Fruit fly (Drosophila melanogaster): ENCODE results near the gene alphaTub84B.

alphaTub84B gene

dm6 chr3R:7137207-7137606, 50.8 kb downstream of the alphaTub84B start:
- TF ChIP-seq fru (GFP tag; optimal IDR thresholded peaks at IDR 0.05): no peak
- no peak for TF ChIP-seq N (GFP tag; optimal IDR thresholded peaks at IDR 0.05)
- TF ChIP-seq Dif (GFP tag; optimal IDR thresholded peaks at IDR 0.05; ENCODE audit: partially characterized antibody): no peak
- TF ChIP-seq GATAd (GFP tag; optimal IDR thresholded peaks at IDR 0.05): no peak

dm6 chr3R:7138058-7138457, 51.7 kb downstream of the alphaTub84B start:
- TF ChIP-seq Rel (GFP tag; optimal IDR thresholded peaks at IDR 0.05) (no peak), Rel (tag; optimal IDR thresholded peaks at IDR 0.05) (no peak), fru (GFP tag; optimal IDR thresholded peaks at IDR 0.05) (no peak), ey (GFP tag; optimal IDR thresholded peaks at IDR 0.05) (no peak), dsf (GFP tag; optimal IDR thresholded peaks at IDR 0.05; ENCODE audit: borderline replicate concordance) (no peak), usp (GFP tag; optimal IDR thresholded peaks at IDR 0.05) (no peak), sage (GFP tag; optimal IDR thresholded peaks at IDR 0.05) (no peak), Dif (GFP tag; optimal IDR thresholded peaks at IDR 0.05; ENCODE audit: partially characterized antibody) (no peak), Dfd (GFP tag; optimal IDR thresholded peaks at IDR 0.05) (no peak), dmrt93B (GFP tag; optimal IDR thresholded peaks at IDR 0.05) (no peak), CrebA (GFP tag; optimal IDR thresholded peaks at IDR 0.05; ENCODE audit: borderline replicate concordance) (no peak), CG32264 (GFP tag; optimal IDR thresholded peaks at IDR 0.05) (no peak), sv (GFP tag; optimal IDR thresholded peaks at IDR 0.05) (no peak), Jra (GFP tag; optimal IDR thresholded peaks at IDR 0.05) (no peak), tai (GFP tag; optimal IDR thresholded peaks at IDR 0.05) (no peak), brk (GFP tag; optimal IDR thresholded peaks at IDR 0.05) (no peak), psq (GFP tag; optimal IDR thresholded peaks at IDR 0.05) (no peak), GATAd (GFP tag; optimal IDR thresholded peaks at IDR 0.05) (no peak), dl (GFP tag; optimal IDR thresholded peaks at IDR 0.05; ENCODE audit: insufficient read depth in 1 of 2, partially characterized antibody in 2 of 2) (no peak), Mio (GFP tag; optimal IDR thresholded peaks at IDR 0.05) (no peak), rgr (GFP tag; optimal IDR thresholded peaks at IDR 0.05) (no peak)
